Worm (Caenorhabditis elegans) whole organism, L3 larva: ENCODE measurements around the gene dmd-7.
A peak's percentile ranks its signal among the peaks of the same experiment; 100 is the strongest.

Experiments used
- R02D3.7 ChIP-seq: fragments of 150-350 bp; optimal IDR thresholded peaks from 2 replicates; lab custom pipeline; 2014; ENCODE audit warnings: missing biosample characterization, missing genetic modification characterization
- ZK546.5 ChIP-seq: sonication (generic microtip); optimal IDR thresholded peaks from 2 replicates; lab custom pipeline; 2017; ENCODE audit warnings: missing biosample characterization, missing genetic modification characterization
- aly-2 ChIP-seq: fragments of 150-350 bp; optimal IDR thresholded peaks from 2 replicates; lab custom pipeline; 2014; ENCODE audit warnings: missing biosample characterization, missing genetic modification characterization
- ama-1 ChIP-seq: fragments of 150-350 bp; optimal IDR thresholded peaks from 2 replicates; lab custom pipeline; 2018
- ceh-28 ChIP-seq: fragments of 150-350 bp; optimal IDR thresholded peaks from 2 replicates; lab custom pipeline; 2014; ENCODE audit warnings: missing biosample characterization, missing genetic modification reagents, missing genetic modification characterization
- egl-27 ChIP-seq: sonication (generic microtip); optimal IDR thresholded peaks from 4 replicates; lab custom pipeline; 2017; ENCODE audit warnings: missing biosample characterization, missing genetic modification reagents, missing genetic modification characterization
- egl-5 ChIP-seq: fragments of 150-350 bp; optimal IDR thresholded peaks from 2 replicates; lab custom pipeline; 2017; ENCODE audit warnings: missing biosample characterization, missing genetic modification reagents, missing genetic modification characterization, inconsistent platforms
- elt-1 ChIP-seq: fragments of 150-350 bp; optimal IDR thresholded peaks from 2 replicates; lab custom pipeline; 2014; ENCODE audit warnings: missing biosample characterization, missing genetic modification characterization
- elt-2 ChIP-seq: sonication (generic microtip); optimal IDR thresholded peaks from 2 replicates; lab custom pipeline; 2016; ENCODE audit warnings: missing genetic modification reagents, mild to moderate bottlenecking, missing genetic modification characterization, missing compliant biosample characterization
- fkh-10 ChIP-seq: sonication (generic microtip); optimal IDR thresholded peaks from 2 replicates; lab custom pipeline; 2017; ENCODE audit warnings: missing biosample characterization, missing genetic modification reagents, missing genetic modification characterization
- fkh-2 ChIP-seq: fragments of 150-350 bp; optimal IDR thresholded peaks from 2 replicates; lab custom pipeline; 2014; ENCODE audit warnings: missing biosample characterization, missing genetic modification reagents, missing genetic modification characterization
- fos-1 ChIP-seq: fragments of 150-350 bp; optimal IDR thresholded peaks from 2 replicates; lab custom pipeline; 2014; ENCODE audit warnings: missing biosample characterization, missing genetic modification characterization
- hmg-11 ChIP-seq: sonication (generic microtip); optimal IDR thresholded peaks from 2 replicates; lab custom pipeline; 2016; ENCODE audit warnings: missing genetic modification characterization, missing compliant biosample characterization
- jun-1 ChIP-seq: fragments of 150-350 bp; optimal IDR thresholded peaks from 2 replicates; lab custom pipeline; 2014; ENCODE audit warnings: missing biosample characterization, missing genetic modification reagents, missing genetic modification characterization
- lin-15B ChIP-seq: fragments of 150-350 bp; optimal IDR thresholded peaks from 2 replicates; lab custom pipeline; 2014; ENCODE audit warnings: missing biosample characterization, missing genetic modification characterization
- lin-39 ChIP-seq: fragments of 150-350 bp; optimal IDR thresholded peaks from 2 replicates; lab custom pipeline; 2018; ENCODE audit warnings: missing biosample characterization, missing genetic modification reagents, missing genetic modification characterization
- lsy-12 ChIP-seq: sonication (generic microtip); optimal IDR thresholded peaks from 2 replicates; lab custom pipeline; 2016; ENCODE audit warnings: mild to moderate bottlenecking, missing genetic modification characterization, missing compliant biosample characterization
- mdl-1 ChIP-seq: fragments of 150-350 bp; optimal IDR thresholded peaks from 2 replicates; lab custom pipeline; 2014; ENCODE audit warnings: missing biosample characterization, missing genetic modification characterization
- mml-1 ChIP-seq: fragments of 150-350 bp; sonication (generic microtip); optimal IDR thresholded peaks from 3 replicates; lab custom pipeline; 2014; ENCODE audit warnings: missing biosample characterization, missing genetic modification characterization
- nfya-1 ChIP-seq: sonication (generic microtip); optimal IDR thresholded peaks from 2 replicates; lab custom pipeline; 2017; ENCODE audit warnings: missing genetic modification characterization, mild to moderate bottlenecking, missing compliant biosample characterization, antibody characterized with exemption, moderate library complexity; ENCODE audit not compliant: insufficient read depth
- nhr-11 ChIP-seq: fragments of 150-350 bp; optimal IDR thresholded peaks from 2 replicates; lab custom pipeline; 2014; ENCODE audit warnings: missing biosample characterization, missing genetic modification characterization
- nhr-23 ChIP-seq: fragments of 150-350 bp; optimal IDR thresholded peaks from 2 replicates; lab custom pipeline; 2014; ENCODE audit warnings: missing biosample characterization, missing genetic modification reagents, missing genetic modification characterization
- nhr-237 ChIP-seq: fragments of 150-350 bp; optimal IDR thresholded peaks from 2 replicates; lab custom pipeline; 2014; ENCODE audit warnings: missing biosample characterization, missing genetic modification characterization
- nhr-25 ChIP-seq: sonication (generic microtip); optimal IDR thresholded peaks from 2 replicates; lab custom pipeline; 2017; ENCODE audit warnings: missing biosample characterization, missing genetic modification characterization
- nhr-28 ChIP-seq: fragments of 150-350 bp; optimal IDR thresholded peaks from 2 replicates; lab custom pipeline; 2014; ENCODE audit warnings: missing biosample characterization, missing genetic modification characterization
- nhr-43 ChIP-seq: sonication (generic microtip); optimal IDR thresholded peaks from 2 replicates; lab custom pipeline; 2016; ENCODE audit warnings: mild to moderate bottlenecking, missing genetic modification characterization, missing compliant biosample characterization; ENCODE audit not compliant: poor library complexity, severe bottlenecking
- nhr-67 ChIP-seq: fragments of 150-350 bp; optimal IDR thresholded peaks from 2 replicates; lab custom pipeline; 2014; ENCODE audit warnings: missing biosample characterization, missing genetic modification characterization
- nhr-76 ChIP-seq: fragments of 150-350 bp; sonication (generic microtip); optimal IDR thresholded peaks from 5 replicates; lab custom pipeline; 2014; ENCODE audit warnings: missing biosample characterization, missing genetic modification characterization
- nhr-77 ChIP-seq: fragments of 150-350 bp; optimal IDR thresholded peaks from 2 replicates; lab custom pipeline; 2014; ENCODE audit warnings: missing biosample characterization, missing genetic modification characterization
- pha-4 ChIP-seq: fragments of 150-350 bp; optimal IDR thresholded peaks from 2 replicates; lab custom pipeline; 2014; ENCODE audit warnings: missing biosample characterization, missing genetic modification reagents, missing genetic modification characterization
- pqm-1 ChIP-seq: fragments of 150-350 bp; optimal IDR thresholded peaks from 2 replicates; lab custom pipeline; 2017; ENCODE audit warnings: missing biosample characterization, missing genetic modification characterization, inconsistent platforms
- sea-2 ChIP-seq: fragments of 150-350 bp; sonication (generic microtip); optimal IDR thresholded peaks from 4 replicates; lab custom pipeline; 2014; ENCODE audit warnings: missing biosample characterization, missing genetic modification reagents, missing genetic modification characterization
- skn-1 ChIP-seq: fragments of 150-350 bp; optimal IDR thresholded peaks from 2 replicates; lab custom pipeline; 2014; ENCODE audit warnings: missing biosample characterization, missing genetic modification characterization
- snpc-4 ChIP-seq: fragments of 150-350 bp; optimal IDR thresholded peaks from 2 replicates; lab custom pipeline; 2014; ENCODE audit warnings: missing biosample characterization, missing genetic modification characterization
- unc-62 ChIP-seq: fragments of 150-350 bp; sonication (generic microtip); optimal IDR thresholded peaks from 4 replicates; lab custom pipeline; 2014; ENCODE audit warnings: missing biosample characterization, missing genetic modification reagents, missing genetic modification characterization
- zag-1 ChIP-seq: fragments of 150-350 bp; optimal IDR thresholded peaks from 2 replicates; lab custom pipeline; 2014; ENCODE audit warnings: missing biosample characterization, missing genetic modification characterization

Gene dmd-7

ce11 chrV:6211509-6211908 is 35.2 kb upstream of the dmd-7 start:
- TF ChIP-seq fos-1 (tag; lab: Kevin White, UChicago) (no peak), elt-2 (tag; lab: Kevin White, UChicago) (peak; percentile 77), hmg-11 (no peak), skn-1 (tag; lab: Kevin White, UChicago) (no peak), pqm-1 (tag; lab: Kevin White, UChicago) (peak; percentile 86), nhr-25 (tag; lab: Kevin White, UChicago) (no peak), jun-1 (peak; percentile 26), egl-5 (tag; lab: Kevin White, UChicago) (no peak), fkh-2 (tag; lab: Kevin White, UChicago) (no peak), mml-1 (tag; lab: Kevin White, UChicago) (no peak), pha-4 (tag; lab: Kevin White, UChicago) (peak; percentile 58), ZK546.5 (tag; lab: Kevin White, UChicago) (no peak), nfya-1 (tag; lab: Kevin White, UChicago) (peak; percentile 32), lin-39 (no peak)
- TF ChIP-seq, all 47 proteins: peak for 5

- no peak for TF ChIP-seq ama-1 (lab: Kevin White, UChicago)
- no peak for TF ChIP-seq pqm-1 (tag; lab: Kevin White, UChicago)
- no peak for TF ChIP-seq nhr-67 (tag; lab: Kevin White, UChicago)
- no peak for TF ChIP-seq skn-1 (tag; lab: Kevin White, UChicago)
- no peak for TF ChIP-seq nhr-28 (tag; lab: Kevin White, UChicago)
- no peak for TF ChIP-seq elt-2 (tag; lab: Kevin White, UChicago)
- no peak for TF ChIP-seq lin-39
Measured at ce11 chrV:6212566-6212965, 34.2 kb upstream of the dmd-7 start.

- TF ChIP-seq nhr-237 (tag; lab: Kevin White, UChicago) (no peak), pha-4 (tag; lab: Kevin White, UChicago) (peak; percentile 41), lin-15B (tag; lab: Kevin White, UChicago) (peak; percentile 9), aly-2 (tag; lab: Kevin White, UChicago) (no peak), lsy-12 (tag; lab: Kevin White, UChicago) (no peak), nhr-23 (peak; percentile 6)
Measured at ce11 chrV:6213216-6213735, 33.5 kb upstream of the dmd-7 start.

ce11 chrV:6213845-6214244 is 32.9 kb upstream of the dmd-7 start:
- TF ChIP-seq pqm-1 (tag; lab: Kevin White, UChicago) (peak; percentile 77), elt-1 (tag; lab: Kevin White, UChicago) (no peak), snpc-4 (peak; percentile 18), nhr-77 (tag; lab: Kevin White, UChicago) (no peak), mdl-1 (peak; percentile 57), nhr-11 (tag; lab: Kevin White, UChicago) (no peak), nfya-1 (tag; lab: Kevin White, UChicago) (peak; percentile 76), aly-2 (tag; lab: Kevin White, UChicago) (no peak), nhr-76 (no peak), ceh-28 (peak; percentile 40), egl-5 (tag; lab: Kevin White, UChicago) (peak; percentile 68), nhr-43 (tag; lab: Kevin White, UChicago) (peak; percentile 53), sea-2 (GFP tag; lab: Kevin White, UChicago) (no peak), lin-39 (peak; percentile 10), elt-2 (tag; lab: Kevin White, UChicago) (peak; percentile 10), nhr-25 (tag; lab: Kevin White, UChicago) (peak; percentile 41), egl-27 (peak; percentile 20), R02D3.7 (tag; lab: Kevin White, UChicago) (peak; percentile 6), jun-1 (peak; percentile 94), fkh-10 (GFP tag; lab: Kevin White, UChicago) (peak; percentile 8), hmg-11 (peak; percentile 61), unc-62 (GFP tag; lab: Kevin White, UChicago) (no peak), fos-1 (tag; lab: Kevin White, UChicago) (peak; percentile 91), pha-4 (tag; lab: Kevin White, UChicago) (peak; percentile 84), nhr-23 (peak; percentile 69), fkh-2 (tag; lab: Kevin White, UChicago) (no peak), skn-1 (tag; lab: Kevin White, UChicago) (peak; percentile 78), zag-1 (tag; lab: Kevin White, UChicago) (no peak), lin-15B (tag; lab: Kevin White, UChicago) (peak; percentile 9), ama-1 (lab: Kevin White, UChicago) (no peak)
